Worm (Caenorhabditis elegans): ENCODE data around the gene str-136.

- TF ChIP-seq fos-1 (tag; optimal IDR thresholded peaks at IDR 0.05): peak; percentile 60
- TF ChIP-seq ceh-82 (tag; optimal IDR thresholded peaks at IDR 0.05): no peak
- TF ChIP-seq ama-1 (optimal IDR thresholded peaks at IDR 0.05): no peak
- no peak for TF ChIP-seq nhr-237 (tag; optimal IDR thresholded peaks at IDR 0.05)
- peak; percentile 37 for TF ChIP-seq crh-2 (tag; optimal IDR thresholded peaks at IDR 0.05)
- TF ChIP-seq nhr-12 (tag; optimal IDR thresholded peaks at IDR 0.05): no peak
- no peak for TF ChIP-seq ZK546.5 (tag; optimal IDR thresholded peaks at IDR 0.05)
- no peak for TF ChIP-seq nhr-25 (tag; optimal IDR thresholded peaks at IDR 0.05)
- no peak for TF ChIP-seq unc-39 (tag; optimal IDR thresholded peaks at IDR 0.05)
- TF ChIP-seq aly-2 (tag; optimal IDR thresholded peaks at IDR 0.05): no peak
Observed at ce11 chrV:8307013-8307412, 28.3 kb upstream of the str-136 start.

Measured in whole organism, L2 larva.